Worm (Caenorhabditis elegans) whole organism, L4 larva: ENCODE measurements around the gene C04E12.4.

Experiments
- T20F7.1 ChIP-seq: fragments of 200-800 bp; sonication (Bioruptor generic); optimal IDR thresholded peaks from 2 replicates; lab custom pipeline; 2018; ENCODE audit warnings: mild to moderate bottlenecking, missing genetic modification characterization, missing compliant biosample characterization
- ZK546.5 ChIP-seq, 2 experiments: sonication (generic microtip); optimal IDR thresholded peaks; 2 replicates each; lab custom pipeline; 2017; ENCODE audit warnings: missing biosample characterization in 2 of 2, missing genetic modification characterization in 2 of 2
- ceh-20 ChIP-seq: fragments of 200-800 bp; sonication (Bioruptor generic); IDR thresholded peaks from 2 replicates; pipeline ENCODE4 v1.3.6; 2022; ENCODE audit warnings: missing genetic modification reagents, missing genetic modification characterization, missing compliant biosample characterization
- dpl-1 ChIP-seq: fragments of 150-350 bp; optimal IDR thresholded peaks from 2 replicates; lab custom pipeline; 2014; ENCODE audit warnings: missing biosample characterization, missing genetic modification reagents, missing genetic modification characterization
- hmg-1.1 ChIP-seq: fragments of 200-800 bp; sonication (Bioruptor generic); IDR thresholded peaks from 2 replicates; pipeline ENCODE4 v1.3.6; 2022; ENCODE audit warnings: missing genetic modification reagents, missing genetic modification characterization, missing compliant biosample characterization
- lin-13 ChIP-seq: fragments of 150-350 bp; optimal IDR thresholded peaks from 2 replicates; lab custom pipeline; 2014; ENCODE audit warnings: missing biosample characterization, missing genetic modification reagents, missing genetic modification characterization
- lin-29 ChIP-seq: fragments of 200-800 bp; sonication (Bioruptor generic); IDR thresholded peaks from 2 replicates; pipeline ENCODE4 v1.3.6; 2022; ENCODE audit warnings: missing genetic modification reagents, missing genetic modification characterization, missing compliant biosample characterization
- nhr-11 ChIP-seq: fragments of 150-350 bp; optimal IDR thresholded peaks from 2 replicates; lab custom pipeline; 2014; ENCODE audit warnings: missing biosample characterization, missing genetic modification characterization
- pha-4 ChIP-seq, 2 experiments: fragments of 150-350 bp in 1 of 2; fragments of 200-800 bp in 1 of 2; sonication (Bioruptor generic) in 1 of 2; IDR thresholded peaks in 1 of 2; optimal IDR thresholded peaks in 1 of 2; 2 replicates each; pipeline versions ENCODE4 v1.3.6 to Lab custom; 2014 to 2022; ENCODE audit warnings: missing genetic modification characterization in 2 of 2, missing genetic modification reagents in 2 of 2, missing biosample characterization in 1 of 2, missing compliant biosample characterization in 1 of 2
- snpc-4 ChIP-seq: fragments of 150-350 bp; optimal IDR thresholded peaks from 2 replicates; lab custom pipeline; 2014; ENCODE audit warnings: missing biosample characterization, missing genetic modification characterization

DNA sequence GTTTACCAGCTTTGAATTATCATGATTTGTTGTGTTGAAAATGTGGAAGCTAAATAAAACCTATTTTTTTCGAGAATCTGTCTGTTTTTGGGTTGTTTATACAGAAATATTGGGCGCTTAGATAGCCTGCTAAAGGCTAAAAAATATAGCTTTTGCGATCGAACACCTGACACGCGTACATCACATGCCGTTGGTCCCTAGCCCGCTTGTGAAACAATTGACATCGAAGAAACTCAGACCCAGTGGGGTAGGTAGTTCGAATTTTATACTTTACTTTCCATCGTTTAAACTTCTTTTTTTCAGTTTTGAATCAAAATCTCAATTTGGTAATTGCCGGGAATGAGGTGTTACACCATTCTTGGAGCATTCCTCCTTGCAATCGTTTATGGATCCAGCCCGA, 23.6 kb upstream of the C04E12.4 start, which contains the start of gene C17B7.4:
- TF ChIP-seq lin-29 (GFP tag; lab: Robert Waterston, UW) (no peak), ceh-20 (GFP tag; lab: Robert Waterston, UW) (no peak), ZK546.5 (tag; optimal IDR thresholded peaks at IDR 0.05; lab: Kevin White, UChicago) (no peak), lin-13 (GFP tag; lab: Kevin White, UChicago) (no peak), T20F7.1 (no peak), pha-4 (GFP tag; IDR thresholded peaks at IDR 0.05; lab: Robert Waterston, UW) (no peak), pha-4 (tag; optimal IDR thresholded peaks at IDR 0.05; lab: Kevin White, UChicago) (no peak), hmg-1.1 (GFP tag; lab: Robert Waterston, UW) (no peak), dpl-1 (GFP tag; lab: Kevin White, UChicago) (no peak), snpc-4 (tag; lab: Kevin White, UChicago) (no peak), nhr-11 (no peak)
